Worm (Caenorhabditis elegans) whole organism, L4 larva: ENCODE measurements around the gene T13F2.2.

Experiments
- egl-27 ChIP-seq: sonication (generic microtip); optimal IDR thresholded peaks from 3 replicates; lab custom pipeline; 2017; ENCODE audit warnings: missing biosample characterization, missing genetic modification reagents, missing genetic modification characterization
- unc-62 ChIP-seq, 3 experiments: fragments of 150-350 bp in 1 of 3; sonication (generic microtip); optimal IDR thresholded peaks in 2 of 3; peaks in 1 of 3; 1 replicate in 1 of 3; 2 replicates in 2 of 3; lab custom pipeline; 2014 to 2017; ENCODE audit warnings: missing biosample characterization in 3 of 3, missing genetic modification characterization in 3 of 3, missing genetic modification reagents in 3 of 3, missing genotype in 1 of 3
- zag-1 ChIP-seq: fragments of 150-350 bp; optimal IDR thresholded peaks from 2 replicates; lab custom pipeline; 2014; ENCODE audit warnings: missing biosample characterization, missing genetic modification characterization

Gene T13F2.2

DNA sequence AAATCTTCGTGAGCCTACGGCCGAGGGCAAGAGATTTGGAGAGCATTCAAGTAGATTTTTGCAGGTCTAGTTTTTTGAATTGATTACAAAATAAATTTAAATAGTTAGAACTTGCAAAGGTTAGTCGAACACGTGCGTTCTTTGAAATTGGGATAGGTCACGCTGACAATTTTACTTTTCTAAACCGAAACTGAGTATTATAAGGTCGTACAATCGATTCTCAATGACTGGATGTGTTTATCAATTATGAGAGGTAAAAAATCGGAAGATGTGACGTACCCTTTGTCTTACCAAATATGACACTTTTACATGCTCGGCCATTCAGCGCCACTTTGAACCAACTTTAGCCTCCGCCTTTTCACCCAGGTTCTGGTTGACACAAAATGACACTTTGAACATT is 50.4 kb downstream of the T13F2.2 start, which contains the start of gene C28D4.5:
TSS of gene C28D4.5 (minus strand) at position 101 of the 400 bp plus-strand sequence.
- TF ChIP-seq unc-62 (GFP tag; optimal IDR thresholded peaks at IDR 0.05 in 1 of 2; lab: Kevin White, UChicago), result no peak
- no peak for TF ChIP-seq unc-62 (tag; optimal IDR thresholded peaks at IDR 0.05; lab: Kevin White, UChicago)
- TF ChIP-seq zag-1 (tag; lab: Kevin White, UChicago), result no peak
- TF ChIP-seq egl-27 (tag; lab: Kevin White, UChicago), result no peak
- TF ChIP-seq, all 104 proteins: peak for 0
